Worm (Caenorhabditis elegans): ENCODE results near the gene C46A5.1.

- TF ChIP-seq zfh-2 (GFP tag; conservative IDR thresholded peaks at IDR 0.05) (no peak; the same call in 1 of the 2 replicates), ekl-4 (GFP tag; IDR thresholded peaks at IDR 0.05) (no peak), hsf-1 (GFP tag; IDR thresholded peaks at IDR 0.05) (no peak), repo-1 (tag; optimal IDR thresholded peaks at IDR 0.05) (no peak), efl-1 (GFP tag; optimal IDR thresholded peaks at IDR 0.05) (no peak), tbx-9 (tag; optimal IDR thresholded peaks at IDR 0.05; ENCODE audit: borderline replicate concordance) (no peak), mxl-1 (tag; optimal IDR thresholded peaks at IDR 0.05) (no peak), Y79H2A.3 (GFP tag; conservative IDR thresholded peaks at IDR 0.05) (no peak), ceh-91 (GFP tag; IDR thresholded peaks at IDR 0.05) (no peak), bed-2 (GFP tag; IDR thresholded peaks at IDR 0.05) (no peak), lin-26 (GFP tag; IDR thresholded peaks at IDR 0.05) (no peak), dpl-1 (GFP tag; optimal IDR thresholded peaks at IDR 0.05) (no peak)
Measured at ce11 chrIV:7734619-7735018, 29.1 kb upstream of the C46A5.1 start, which contains the start of gene clx-1.

All from whole organism, young adult.